Worm (Caenorhabditis elegans): ENCODE measurements around the gene R02F2.8.

R02F2.8 gene

ce11 chrIII:5487087-5487603 lies 7.9 kb downstream of the R02F2.8 start, which contains the start of gene osg-1:
Gene osg-1, plus strand, starts transcription at chrIII:5487553.
- TF ChIP-seq sma-9 (GFP tag; optimal IDR thresholded peaks at IDR 0.05) (no peak), sma-9 (tag; optimal IDR thresholded peaks at IDR 0.05) (no peak), crh-2 (tag; optimal IDR thresholded peaks at IDR 0.05) (no peak), nhr-129 (tag; optimal IDR thresholded peaks at IDR 0.05) (no peak), lin-13 (GFP tag; optimal IDR thresholded peaks at IDR 0.05) (no peak), nhr-25 (tag; optimal IDR thresholded peaks at IDR 0.05) (no peak), fos-1 (tag; optimal IDR thresholded peaks at IDR 0.05) (no peak), ztf-1 (GFP tag; conservative IDR thresholded peaks at IDR 0.05) (no peak), blmp-1 (tag; optimal IDR thresholded peaks at IDR 0.05; ENCODE audit: insufficient read depth) (no peak), dmd-4 (tag; optimal IDR thresholded peaks at IDR 0.05) (no peak), sma-3 (GFP tag; optimal IDR thresholded peaks at IDR 0.05) (no peak), ama-1 (optimal IDR thresholded peaks at IDR 0.05) (no peak), peb-1 (tag; optimal IDR thresholded peaks at IDR 0.05) (no peak), alr-1 (tag; optimal IDR thresholded peaks at IDR 0.05) (no peak), nhr-77 (tag; optimal IDR thresholded peaks at IDR 0.05) (no peak), skn-1 (tag; optimal IDR thresholded peaks at IDR 0.05) (no peak)

- TF ChIP-seq zag-1 (tag; optimal IDR thresholded peaks at IDR 0.05) (no peak), R02D3.7 (tag; optimal IDR thresholded peaks at IDR 0.05) (no peak), mbf-1 (tag; optimal IDR thresholded peaks at IDR 0.05) (no peak), sma-3 (GFP tag; optimal IDR thresholded peaks at IDR 0.05) (no peak), lin-11 (tag; optimal IDR thresholded peaks at IDR 0.05) (no peak)
Measured at ce11 chrIII:5486345-5486744, 8.7 kb downstream of the R02F2.8 start.

ce11 chrIII:5483738-5484315 lies 11.2 kb downstream of the R02F2.8 start, which contains the start of the genes R02F2.7 and R02F2.4:
Gene R02F2.7, minus strand, starts transcription at chrIII:5483773.
Gene R02F2.4, plus strand, starts transcription at chrIII:5484289.
- TF ChIP-seq unc-62 (GFP tag; optimal IDR thresholded peaks at IDR 0.05) (no peak), nhr-6 (tag; optimal IDR thresholded peaks at IDR 0.05) (no peak), nhr-237 (tag; optimal IDR thresholded peaks at IDR 0.05) (no peak), nhr-12 (tag; optimal IDR thresholded peaks at IDR 0.05) (no peak), crh-2 (tag; optimal IDR thresholded peaks at IDR 0.05) (no peak), F13H6.1 (tag; optimal IDR thresholded peaks at IDR 0.05) (no peak), lsy-2 (tag; optimal IDR thresholded peaks at IDR 0.05) (peak in 1 of 2 experiments; percentile 34), ceh-16 (tag; optimal IDR thresholded peaks at IDR 0.05) (no peak), lin-39 (tag; optimal IDR thresholded peaks at IDR 0.05) (no peak), egl-27 (tag; optimal IDR thresholded peaks at IDR 0.05) (no peak), nhr-129 (tag; optimal IDR thresholded peaks at IDR 0.05) (no peak), fos-1 (tag; optimal IDR thresholded peaks at IDR 0.05) (no peak), ceh-82 (tag; optimal IDR thresholded peaks at IDR 0.05) (no peak), unc-55 (GFP tag; optimal IDR thresholded peaks at IDR 0.05) (peak; percentile 49), mab-5 (tag; optimal IDR thresholded peaks at IDR 0.05) (no peak), peb-1 (tag; optimal IDR thresholded peaks at IDR 0.05) (no peak), mdl-1 (tag; optimal IDR thresholded peaks at IDR 0.05) (no peak), nhr-77 (tag; optimal IDR thresholded peaks at IDR 0.05) (no peak), lin-13 (GFP tag; optimal IDR thresholded peaks at IDR 0.05) (no peak), C34F6.9 (tag; optimal IDR thresholded peaks at IDR 0.05) (peak; percentile 25), sma-3 (GFP tag; optimal IDR thresholded peaks at IDR 0.05) (no peak), gmeb-1 (tag; optimal IDR thresholded peaks at IDR 0.05) (peak; percentile 87), sma-9 (GFP tag; optimal IDR thresholded peaks at IDR 0.05) (no peak), sma-9 (tag; optimal IDR thresholded peaks at IDR 0.05) (no peak)

- TF ChIP-seq blmp-1 (tag; optimal IDR thresholded peaks at IDR 0.05; ENCODE audit: insufficient read depth) (no peak), ceh-82 (tag; optimal IDR thresholded peaks at IDR 0.05) (no peak), ama-1 (optimal IDR thresholded peaks at IDR 0.05) (no peak), nhr-21 (tag; optimal IDR thresholded peaks at IDR 0.05) (no peak), unc-39 (tag; optimal IDR thresholded peaks at IDR 0.05) (no peak), fos-1 (tag; optimal IDR thresholded peaks at IDR 0.05) (no peak), ztf-11 (tag; optimal IDR thresholded peaks at IDR 0.05) (no peak), nhr-77 (tag; optimal IDR thresholded peaks at IDR 0.05) (no peak), nhr-11 (tag; optimal IDR thresholded peaks at IDR 0.05) (no peak), Y55F3AM.14 (GFP tag; optimal IDR thresholded peaks at IDR 0.05) (no peak), zag-1 (tag; optimal IDR thresholded peaks at IDR 0.05) (no peak), sma-9 (GFP tag; optimal IDR thresholded peaks at IDR 0.05) (no peak), sma-9 (tag; optimal IDR thresholded peaks at IDR 0.05) (no peak), F13H6.1 (tag; optimal IDR thresholded peaks at IDR 0.05) (no peak), lin-13 (GFP tag; optimal IDR thresholded peaks at IDR 0.05) (no peak), aly-2 (tag; optimal IDR thresholded peaks at IDR 0.05) (no peak), ztf-1 (GFP tag; conservative IDR thresholded peaks at IDR 0.05) (no peak), sem-4 (tag; optimal IDR thresholded peaks at IDR 0.05) (no peak)
Measured at ce11 chrIII:5479493-5480167, 15.4 kb downstream of the R02F2.8 start.

Data from whole organism, L2 larva.